Worm (Caenorhabditis elegans) whole organism, young adult: ENCODE data around the gene F55B12.10.
A peak's percentile ranks its signal among the peaks of the same experiment; 100 is the strongest.

Experiments used
- B0019.2 ChIP-seq: fragments of 200-800 bp; sonication (Bioruptor generic); conservative IDR thresholded peaks from 2 replicates; pipeline ENCODE4 v1.3.6; 2022; ENCODE audit warnings: missing genetic modification reagents, missing genetic modification characterization, missing compliant biosample characterization
- aptf-2 ChIP-seq: fragments of 200-800 bp; sonication (Bioruptor generic); conservative IDR thresholded peaks from 2 replicates; pipeline ENCODE4 v1.3.6; 2022; ENCODE audit warnings: missing genetic modification reagents, missing genetic modification characterization, missing compliant biosample characterization
- ceh-91 ChIP-seq: fragments of 200-800 bp; sonication (Bioruptor generic); IDR thresholded peaks from 2 replicates; pipeline ENCODE4 v1.3.6; 2022; ENCODE audit warnings: missing genetic modification reagents, missing genetic modification characterization, missing compliant biosample characterization
- gei-17 ChIP-seq: fragments of 200-800 bp; sonication (Bioruptor generic); optimal IDR thresholded peaks from 2 replicates; lab custom pipeline; 2018; ENCODE audit warnings: mild to moderate bottlenecking, missing genetic modification characterization, missing compliant biosample characterization
- hlh-12 ChIP-seq: sonication (generic microtip); optimal IDR thresholded peaks from 2 replicates; lab custom pipeline; 2016; ENCODE audit warnings: missing genetic modification characterization, missing compliant biosample characterization
- nfya-1 ChIP-seq: sonication (generic microtip); optimal IDR thresholded peaks from 2 replicates; lab custom pipeline; 2017; ENCODE audit warnings: antibody characterized with exemption, missing compliant biosample characterization, missing genetic modification characterization, borderline replicate concordance; ENCODE audit not compliant: insufficient read depth
- nhr-27 ChIP-seq: fragments of 200-800 bp; sonication (Bioruptor generic); optimal IDR thresholded peaks from 2 replicates; lab custom pipeline; 2018; ENCODE audit warnings: mild to moderate bottlenecking, missing genetic modification characterization, moderate library complexity, missing compliant biosample characterization
- rcor-1 ChIP-seq: fragments of 200-800 bp; sonication (Bioruptor generic); IDR thresholded peaks from 2 replicates; pipeline ENCODE4 v1.3.6; 2022; ENCODE audit warnings: missing genetic modification reagents, missing genetic modification characterization, missing compliant biosample characterization
- repo-1 ChIP-seq: sonication (generic microtip); optimal IDR thresholded peaks from 2 replicates; lab custom pipeline; 2017; ENCODE audit warnings: mild to moderate bottlenecking, missing genetic modification characterization, missing compliant biosample characterization
- sea-2 ChIP-seq: fragments of 200-800 bp; sonication (Bioruptor generic); IDR thresholded peaks from 2 replicates; pipeline ENCODE4 v1.3.6; 2022; ENCODE audit warnings: missing genetic modification characterization, missing compliant biosample characterization
- snpc-4 ChIP-seq, 5 experiments: fragments of 150-350 bp in 1 of 5; sonication (generic microtip) in 4 of 5; optimal IDR thresholded peaks; 2 replicates each; lab custom pipeline; 2014 to 2018; ENCODE audit warnings: missing genetic modification characterization in 5 of 5, missing biosample characterization in 3 of 5, antibody characterized with exemption in 2 of 5, mild to moderate bottlenecking in 2 of 5, missing compliant biosample characterization in 2 of 5, missing genotype in 2 of 5, moderate library complexity in 2 of 5, missing genetic modification reagents in 1 of 5
- unc-62 ChIP-seq: fragments of 150-350 bp; optimal IDR thresholded peaks from 2 replicates; lab custom pipeline; 2014; ENCODE audit warnings: missing biosample characterization, missing genetic modification reagents, missing genetic modification characterization

ce11 chrV:13808462-13808867 lies 31.1 kb upstream of the F55B12.10 start:
- TF ChIP-seq rcor-1 (GFP tag; lab: Robert Waterston, UW) (peak; percentile 57; the same call in 1 of the 2 replicates), ceh-91 (GFP tag; lab: Robert Waterston, UW) (no peak), unc-62 (no peak), aptf-2 (GFP tag; lab: Robert Waterston, UW) (no peak), gei-17 (GFP tag; lab: Kevin White, UChicago) (peak; percentile 22), sea-2 (GFP tag; lab: Robert Waterston, UW) (no peak), nhr-27 (tag; lab: Kevin White, UChicago) (no peak), nfya-1 (tag; lab: Kevin White, UChicago) (no peak), snpc-4 (GFP tag; optimal IDR thresholded peaks at IDR 0.05; lab: Kevin White, UChicago) (no peak), snpc-4 (tag; optimal IDR thresholded peaks at IDR 0.05; lab: Kevin White, UChicago) (no peak), B0019.2 (no peak), hlh-12 (tag; lab: Kevin White, UChicago) (no peak), repo-1 (tag; lab: Kevin White, UChicago) (no peak)
